Fruit fly (Drosophila melanogaster) whole organism, wandering third instar larva: ENCODE measurements around the gene Ccdc85.

ENCODE experiments used
- Dfd ChIP-seq: fragments of >200 bp; optimal IDR thresholded peaks from 2 replicates; lab custom pipeline; 2017; ENCODE audit warnings: missing biosample characterization, missing genetic modification characterization
- Hnf4 ChIP-seq: fragments of 200-800 bp; sonication (Bioruptor generic); optimal IDR thresholded peaks from 2 replicates; lab custom pipeline; 2016; ENCODE audit warnings: missing biosample characterization, mild to moderate bottlenecking, missing genetic modification characterization
- Jra ChIP-seq: sonication (Bioruptor generic); optimal IDR thresholded peaks from 2 replicates; lab custom pipeline; 2016; ENCODE audit warnings: missing biosample characterization, missing genetic modification characterization
- Mio ChIP-seq: sonication (Bioruptor generic); optimal IDR thresholded peaks from 2 replicates; lab custom pipeline; 2016; ENCODE audit warnings: missing biosample characterization, missing genetic modification characterization
- Myc ChIP-seq: fragments of >200 bp; optimal IDR thresholded peaks from 2 replicates; lab custom pipeline; 2017
- OdsH ChIP-seq: fragments of 200-800 bp; sonication (Bioruptor generic); optimal IDR thresholded peaks from 2 replicates; lab custom pipeline; 2016; ENCODE audit warnings: missing biosample characterization, mild to moderate bottlenecking, missing genetic modification characterization
- Rel ChIP-seq, 2 experiments: fragments of 200-800 bp; sonication (Bioruptor generic) in 1 of 2; optimal IDR thresholded peaks; 2 replicates in 1 of 2; 3 replicates in 1 of 2; lab custom pipeline; 2016 to 2019; ENCODE audit warnings: mild to moderate bottlenecking in 2 of 2, missing biosample characterization in 2 of 2, missing genetic modification characterization in 2 of 2, moderate library complexity in 1 of 2
- lola ChIP-seq: fragments of >200 bp; optimal IDR thresholded peaks from 2 replicates; lab custom pipeline; 2017; ENCODE audit warnings: missing biosample characterization, missing genetic modification characterization
- psq ChIP-seq: fragments of 200-800 bp; sonication (Bioruptor generic); optimal IDR thresholded peaks from 3 replicates; lab custom pipeline; 2017; ENCODE audit warnings: missing biosample characterization, mild to moderate bottlenecking, missing genetic modification characterization, moderate library complexity
- rgr ChIP-seq: fragments of 200-800 bp; sonication (Bioruptor generic); optimal IDR thresholded peaks from 3 replicates; lab custom pipeline; 2016; ENCODE audit warnings: missing biosample characterization, mild to moderate bottlenecking, missing genetic modification characterization
- usp ChIP-seq: fragments of >200 bp; optimal IDR thresholded peaks from 2 replicates; lab custom pipeline; 2017; ENCODE audit warnings: missing biosample characterization, missing genetic modification characterization

- no peak for TF ChIP-seq usp (GFP tag; lab: Kevin White, UChicago)
- TF ChIP-seq Rel (GFP tag; optimal IDR thresholded peaks at IDR 0.05; lab: Kevin White, UChicago), result no peak
- no peak for TF ChIP-seq Rel (tag; optimal IDR thresholded peaks at IDR 0.05; lab: Kevin White, UChicago)
- TF ChIP-seq lola (GFP tag; lab: Kevin White, UChicago), result no peak
- no peak for TF ChIP-seq Dfd
- TF ChIP-seq Jra, result no peak
- TF ChIP-seq Mio (GFP tag; lab: Kevin White, UChicago), result no peak
- no peak for TF ChIP-seq Myc (lab: Kevin White, UChicago)
- TF ChIP-seq psq (GFP tag; lab: Kevin White, UChicago), result no peak
- no peak for TF ChIP-seq OdsH (GFP tag; lab: Kevin White, UChicago)
- no peak for TF ChIP-seq rgr (GFP tag; lab: Kevin White, UChicago)
- no peak for TF ChIP-seq Hnf4
These were observed 6.4 kb downstream of the Ccdc85 start for dm6 chr2L:3005483-3005882.
